Fruit fly (Drosophila melanogaster) whole organism, embryonic: ENCODE measurements around the gene Rbp.
A peak's percentile ranks its signal among the peaks of the same experiment; 100 is the strongest.

Experiments used
- CG10147 ChIP-seq: fragments of 200-800 bp; sonication (Bioruptor generic); optimal IDR thresholded peaks from 2 replicates; lab custom pipeline; 2019; ENCODE audit warnings: missing biosample characterization, mild to moderate bottlenecking, missing genetic modification characterization, moderate library complexity
- CG10543 ChIP-seq: fragments of 200-800 bp; sonication (Bioruptor generic); optimal IDR thresholded peaks from 3 replicates; lab custom pipeline; 2017; ENCODE audit warnings: missing biosample characterization, mild to moderate bottlenecking, missing genetic modification characterization, moderate library complexity
- CG11247 ChIP-seq: fragments of 200-800 bp; sonication (Bioruptor generic); IDR thresholded peaks from 2 replicates; pipeline ENCODE4 v1.3.6; 2022; ENCODE audit warnings: missing biosample characterization, missing genetic modification characterization
- CG12071 ChIP-seq: fragments of 200-800 bp; sonication (Bioruptor generic); optimal IDR thresholded peaks from 3 replicates; lab custom pipeline; 2018; ENCODE audit warnings: missing biosample characterization, mild to moderate bottlenecking, missing genetic modification characterization
- CG15514 ChIP-seq: fragments of 200-800 bp; sonication (Bioruptor generic); optimal IDR thresholded peaks from 3 replicates; lab custom pipeline; 2017; ENCODE audit warnings: missing biosample characterization, missing genetic modification characterization, mild to moderate bottlenecking, moderate library complexity, missing genetic modification reagents
- CG16863 ChIP-seq: fragments of 200-800 bp; sonication (Bioruptor generic); optimal IDR thresholded peaks from 3 replicates; lab custom pipeline; 2016; ENCODE audit warnings: missing biosample characterization, missing genetic modification characterization
- CG17361 ChIP-seq: fragments of 200-800 bp; sonication (Bioruptor generic); IDR thresholded peaks from 3 replicates; pipeline ENCODE4 v1.3.6; 2022; ENCODE audit warnings: missing biosample characterization, missing genetic modification characterization
- CG17385 ChIP-seq: fragments of 200-800 bp; sonication (Bioruptor generic); optimal IDR thresholded peaks from 3 replicates; lab custom pipeline; 2018; ENCODE audit warnings: missing biosample characterization, mild to moderate bottlenecking, missing genetic modification characterization
- CG18599 ChIP-seq: fragments of 200-800 bp; sonication (Bioruptor generic); optimal IDR thresholded peaks from 3 replicates; lab custom pipeline; 2017; ENCODE audit warnings: missing biosample characterization, missing genetic modification characterization, mild to moderate bottlenecking, moderate library complexity, missing genetic modification reagents
- CG2120 ChIP-seq: fragments of 200-800 bp; sonication (Bioruptor generic); optimal IDR thresholded peaks from 3 replicates; lab custom pipeline; 2016; ENCODE audit warnings: missing biosample characterization, missing genetic modification characterization
- CG31441 ChIP-seq: fragments of 200-800 bp; sonication (Bioruptor generic); IDR thresholded peaks from 2 replicates; pipeline ENCODE4 v1.3.6; 2022; ENCODE audit warnings: missing biosample characterization, missing genetic modification characterization
- CG3407 ChIP-seq: fragments of 200-800 bp; sonication (Bioruptor generic); optimal IDR thresholded peaks from 2 replicates; lab custom pipeline; 2018; ENCODE audit warnings: missing biosample characterization, mild to moderate bottlenecking, missing genetic modification characterization
- CG5180 ChIP-seq: fragments of 200-800 bp; sonication (Bioruptor generic); optimal IDR thresholded peaks from 3 replicates; lab custom pipeline; 2017; ENCODE audit warnings: missing biosample characterization, missing genetic modification characterization, mild to moderate bottlenecking, moderate library complexity, missing genetic modification reagents
- CG5245 ChIP-seq: fragments of 200-800 bp; sonication (Bioruptor generic); optimal IDR thresholded peaks from 3 replicates; lab custom pipeline; 2016; ENCODE audit warnings: missing biosample characterization, missing genetic modification characterization
- CG5953 ChIP-seq: fragments of 200-800 bp; sonication (Bioruptor generic); IDR thresholded peaks from 2 replicates; pipeline ENCODE4 v1.3.6; 2022; ENCODE audit warnings: missing biosample characterization, missing genetic modification characterization
- CG6765 ChIP-seq: fragments of 200-800 bp; sonication (Bioruptor generic); optimal IDR thresholded peaks from 3 replicates; lab custom pipeline; 2017; ENCODE audit warnings: missing biosample characterization, mild to moderate bottlenecking, missing genetic modification characterization
- CG6813 ChIP-seq: fragments of 200-800 bp; sonication (Bioruptor generic); optimal IDR thresholded peaks from 2 replicates; lab custom pipeline; 2017; ENCODE audit warnings: missing biosample characterization, missing genetic modification characterization, mild to moderate bottlenecking, moderate library complexity, missing genetic modification reagents
- CG7372 ChIP-seq: fragments of 200-800 bp; sonication (Bioruptor generic); IDR thresholded peaks from 2 replicates; pipeline ENCODE4 v1.3.6; 2022; ENCODE audit warnings: missing biosample characterization, missing genetic modification characterization
- CG7987 ChIP-seq: fragments of 200-800 bp; sonication (Bioruptor generic); optimal IDR thresholded peaks from 2 replicates; lab custom pipeline; 2018; ENCODE audit warnings: missing biosample characterization, mild to moderate bottlenecking, missing genetic modification characterization, moderate library complexity
- CG8924 ChIP-seq: fragments of 200-800 bp; optimal IDR thresholded peaks from 3 replicates; lab custom pipeline; 2019; ENCODE audit warnings: missing biosample characterization, mild to moderate bottlenecking, missing genetic modification characterization, moderate library complexity
- CG9215 ChIP-seq: fragments of 200-800 bp; sonication (Bioruptor generic); IDR thresholded peaks from 2 replicates; pipeline ENCODE4 v1.3.6; 2022; ENCODE audit warnings: missing biosample characterization, missing genetic modification characterization
- Chrac-16 ChIP-seq: fragments of 200-800 bp; sonication (Bioruptor generic); optimal IDR thresholded peaks from 3 replicates; lab custom pipeline; 2016; ENCODE audit warnings: missing biosample characterization, missing genetic modification characterization
- Dp ChIP-seq: fragments of 200-800 bp; sonication (Bioruptor generic); optimal IDR thresholded peaks from 2 replicates; lab custom pipeline; 2018; ENCODE audit warnings: missing biosample characterization, mild to moderate bottlenecking, missing genetic modification characterization, moderate library complexity
- Fer3 ChIP-seq: fragments of 200-800 bp; sonication (Bioruptor generic); optimal IDR thresholded peaks from 2 replicates; lab custom pipeline; 2018; ENCODE audit warnings: missing biosample characterization, mild to moderate bottlenecking, missing genetic modification characterization, moderate library complexity
- HHEX ChIP-seq: fragments of 200-800 bp; sonication (Bioruptor generic); optimal IDR thresholded peaks from 3 replicates; lab custom pipeline; 2017; ENCODE audit warnings: missing biosample characterization, mild to moderate bottlenecking, missing genetic modification characterization, missing genetic modification reagents
- Hr39 ChIP-seq: fragments of >200 bp; optimal IDR thresholded peaks from 2 replicates; lab custom pipeline; 2017
- Lhr ChIP-seq: fragments of 200-800 bp; sonication (Bioruptor generic); optimal IDR thresholded peaks from 3 replicates; lab custom pipeline; 2017; ENCODE audit warnings: mild to moderate bottlenecking, missing biosample characterization, missing genetic modification reagents, missing genetic modification characterization
- MTF-1 ChIP-seq: fragments of 200-800 bp; sonication (Bioruptor generic); optimal IDR thresholded peaks from 2 replicates; lab custom pipeline; 2018; ENCODE audit warnings: missing biosample characterization, mild to moderate bottlenecking, missing genetic modification characterization, borderline replicate concordance
- Meics ChIP-seq: fragments of 200-800 bp; sonication (Bioruptor generic); optimal IDR thresholded peaks from 2 replicates; lab custom pipeline; 2017; ENCODE audit warnings: missing biosample characterization, mild to moderate bottlenecking, missing genetic modification characterization
- Xrp1 ChIP-seq: fragments of 200-800 bp; sonication (Bioruptor generic); IDR thresholded peaks from 2 replicates; pipeline ENCODE4 v1.3.6; 2022; ENCODE audit warnings: missing biosample characterization, missing genetic modification characterization
- amos ChIP-seq: fragments of 200-800 bp; sonication (Bioruptor generic); IDR thresholded peaks from 2 replicates; pipeline ENCODE4 v1.3.6; 2022; ENCODE audit warnings: missing biosample characterization, missing genetic modification characterization; ENCODE audit not compliant: partially characterized antibody
- ara ChIP-seq: fragments of 200-800 bp; sonication (Bioruptor generic); IDR thresholded peaks from 2 replicates; pipeline ENCODE4 v1.3.6; 2022; ENCODE audit warnings: missing biosample characterization, missing genetic modification characterization
- br ChIP-seq: fragments of >200 bp; optimal IDR thresholded peaks from 2 replicates; lab custom pipeline; 2017
- caup ChIP-seq: fragments of 200-800 bp; sonication (Bioruptor generic); optimal IDR thresholded peaks from 3 replicates; lab custom pipeline; 2017; ENCODE audit warnings: missing biosample characterization, mild to moderate bottlenecking, missing genetic modification characterization, moderate library complexity; ENCODE audit not compliant: severe bottlenecking
- dan ChIP-seq: fragments of 200-800 bp; sonication (Bioruptor generic); IDR thresholded peaks from 2 replicates; pipeline ENCODE4 v1.3.6; 2022; ENCODE audit warnings: missing biosample characterization, missing genetic modification characterization
- exex ChIP-seq: fragments of 200-800 bp; sonication (Bioruptor generic); optimal IDR thresholded peaks from 4 replicates; lab custom pipeline; 2018; ENCODE audit warnings: missing biosample characterization, mild to moderate bottlenecking, missing genetic modification characterization, moderate library complexity
- fd102C ChIP-seq: fragments of 200-800 bp; sonication (Bioruptor generic); optimal IDR thresholded peaks from 2 replicates; lab custom pipeline; 2018; ENCODE audit warnings: missing biosample characterization, mild to moderate bottlenecking, missing genetic modification characterization, moderate library complexity
- gsb-n ChIP-seq: fragments of 200-800 bp; sonication (Bioruptor generic); optimal IDR thresholded peaks from 3 replicates; lab custom pipeline; 2018; ENCODE audit warnings: missing biosample characterization, mild to moderate bottlenecking, missing genetic modification characterization
- ken ChIP-seq: fragments of 200-800 bp; sonication (Bioruptor generic); IDR thresholded peaks from 3 replicates; pipeline ENCODE4 v1.3.6; 2022; ENCODE audit warnings: missing biosample characterization, missing genetic modification characterization
- lab ChIP-seq: fragments of 200-800 bp; sonication (Bioruptor generic); optimal IDR thresholded peaks from 3 replicates; lab custom pipeline; 2017; ENCODE audit warnings: missing biosample characterization, missing genetic modification characterization, mild to moderate bottlenecking, moderate library complexity, missing genetic modification reagents
- lilli ChIP-seq: fragments of 200-800 bp; sonication (Bioruptor generic); optimal IDR thresholded peaks from 3 replicates; lab custom pipeline; 2016; ENCODE audit warnings: missing biosample characterization, missing genetic modification characterization
- ro ChIP-seq: fragments of 200-800 bp; sonication (Bioruptor generic); IDR thresholded peaks from 2 replicates; pipeline ENCODE4 v1.3.6; 2022; ENCODE audit warnings: missing biosample characterization, missing genetic modification characterization
- scrt ChIP-seq: fragments of 200-800 bp; sonication (Bioruptor generic); optimal IDR thresholded peaks from 2 replicates; lab custom pipeline; 2018; ENCODE audit warnings: missing biosample characterization, mild to moderate bottlenecking, missing genetic modification characterization, moderate library complexity
- seq ChIP-seq: fragments of 200-800 bp; sonication (Bioruptor generic); IDR thresholded peaks from 2 replicates; pipeline ENCODE4 v1.3.6; 2022; ENCODE audit warnings: missing biosample characterization, missing genetic modification characterization
- sisA ChIP-seq: fragments of 200-800 bp; sonication (Bioruptor generic); IDR thresholded peaks from 2 replicates; pipeline ENCODE4 v1.3.6; 2022; ENCODE audit warnings: missing biosample characterization, missing genetic modification characterization
- ttk ChIP-seq: fragments of 200-800 bp; sonication (Bioruptor generic); IDR thresholded peaks from 2 replicates; pipeline ENCODE4 v2.1.2; 2022; ENCODE audit warnings: missing biosample characterization, missing genetic modification characterization
- yki ChIP-seq: fragments of >200 bp; optimal IDR thresholded peaks from 3 replicates; lab custom pipeline; 2018

Gene Rbp

DNA sequence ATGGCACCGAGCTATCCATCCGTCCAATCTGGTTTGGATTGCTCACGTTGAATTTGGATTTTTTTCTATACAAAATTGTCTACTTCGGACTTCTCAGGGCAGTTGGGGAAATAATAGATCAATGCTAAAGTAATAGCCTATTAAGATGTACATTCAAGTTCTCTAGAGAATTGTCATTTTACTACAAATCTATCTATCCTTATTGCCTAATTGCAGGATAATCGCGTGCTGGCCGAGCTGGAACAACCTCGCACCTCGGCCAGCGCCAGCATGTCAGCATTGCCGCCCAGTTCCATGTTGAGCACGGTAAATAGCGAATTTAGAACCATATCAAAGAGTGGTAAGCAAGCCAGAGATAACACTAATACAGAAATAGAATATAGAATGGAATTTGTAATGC, 8.4 kb downstream of the Rbp start, which contains the start of gene h-cup:
Gene h-cup, minus strand, starts transcription at position 101 of the 400 bp plus-strand sequence.
- no peak for TF ChIP-seq br (lab: Kevin White, UChicago)
- no peak for TF ChIP-seq Lhr
- no peak for TF ChIP-seq ara (GFP tag; lab: Robert Waterston, UW)
- TF ChIP-seq yki (lab: Kevin White, UChicago): no peak
- TF ChIP-seq CG5245: no peak
- no peak for TF ChIP-seq ttk (GFP tag; lab: Robert Waterston, UW)
- no peak for TF ChIP-seq CG2120 (GFP tag; lab: Kevin White, UChicago)
- no peak for TF ChIP-seq CG17385
- TF ChIP-seq CG3407 (GFP tag; lab: Kevin White, UChicago): no peak

DNA sequence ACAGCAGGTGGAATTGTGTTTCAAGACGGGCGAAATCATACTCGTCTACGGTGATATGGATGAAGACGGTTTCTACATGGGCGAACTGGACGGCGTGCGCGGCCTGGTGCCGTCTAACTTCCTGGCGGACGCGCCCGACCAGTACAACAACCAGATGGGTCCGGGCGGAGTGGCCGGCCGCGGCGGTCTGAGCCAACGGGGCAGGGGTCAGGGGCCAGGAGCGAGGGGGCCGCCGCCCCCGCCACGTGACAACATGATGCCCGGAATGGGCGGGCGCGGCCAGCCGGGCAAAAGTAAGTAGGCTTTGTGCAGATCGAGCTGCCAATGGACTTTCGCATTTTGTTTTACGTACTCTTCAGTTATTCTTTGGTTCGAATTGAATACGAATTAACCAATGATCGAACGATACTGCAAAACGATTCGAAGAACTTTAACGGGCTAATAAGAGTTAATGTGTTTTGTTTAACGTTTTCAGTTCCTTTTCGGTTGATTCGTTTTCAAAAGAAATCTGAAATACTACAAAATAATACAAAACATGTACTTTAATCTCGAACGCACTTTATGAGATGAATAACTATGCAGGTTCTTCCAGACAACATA, 18.9 kb downstream of the Rbp start:
- TF ChIP-seq Hr39 (lab: Kevin White, UChicago) (peak; percentile 86), CG11247 (no peak), ro (GFP tag; lab: Robert Waterston, UW) (0 out of 2 replicates have a peak, but pooled peaks have one; percentile 8), CG17361 (GFP tag; lab: Robert Waterston, UW) (no peak), dan (GFP tag; lab: Robert Waterston, UW) (0 out of 2 replicates have a peak, but pooled peaks have one; percentile 22), Dp (GFP tag; lab: Kevin White, UChicago) (no peak)

DNA sequence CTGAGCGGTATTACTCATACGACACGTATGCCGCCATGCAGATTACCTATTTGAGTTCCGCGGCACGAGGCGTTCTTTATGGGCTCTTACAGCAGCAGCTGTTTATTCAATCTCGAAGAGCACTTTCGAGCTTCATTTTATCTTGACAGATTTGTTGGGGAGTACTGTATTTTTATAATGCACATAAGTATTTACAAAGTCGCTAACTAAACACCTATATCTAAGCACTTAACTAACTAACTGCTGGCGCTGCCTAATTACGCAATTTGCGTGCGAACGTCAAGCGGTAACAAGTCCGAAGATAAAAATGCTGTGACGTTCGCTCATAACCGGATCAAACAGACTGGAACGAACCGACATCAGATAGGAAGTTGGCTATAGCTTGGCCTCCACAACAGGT, 28.2 kb downstream of the Rbp start:
- peak; percentile 53 for TF ChIP-seq CG10543 (GFP tag; lab: Kevin White, UChicago)
- no peak for TF ChIP-seq amos (GFP tag; lab: Robert Waterston, UW)
- TF ChIP-seq HHEX (GFP tag; lab: Kevin White, UChicago): peak; percentile 22
- TF ChIP-seq CG10147 (GFP tag; lab: Kevin White, UChicago): peak; percentile 16
- no peak for TF ChIP-seq CG16863 (GFP tag; lab: Kevin White, UChicago)
- TF ChIP-seq Chrac-16 (GFP tag; lab: Kevin White, UChicago): no peak
- TF ChIP-seq CG18599 (GFP tag; lab: Kevin White, UChicago): peak; percentile 42
- peak; percentile 26 for TF ChIP-seq CG12071 (GFP tag; lab: Kevin White, UChicago)
- no peak for TF ChIP-seq CG7987 (GFP tag; lab: Kevin White, UChicago)
- TF ChIP-seq CG7372 (GFP tag; lab: Robert Waterston, UW): 0 out of 2 replicates have a peak, but pooled peaks have one; percentile 37
- TF ChIP-seq CG5953 (GFP tag; lab: Robert Waterston, UW): no peak
- peak; percentile 67 for TF ChIP-seq lab (GFP tag; lab: Kevin White, UChicago)
- peak; percentile 5 for TF ChIP-seq exex (tag; lab: Kevin White, UChicago)
- TF ChIP-seq MTF-1: peak; percentile 3
- TF ChIP-seq Fer3: no peak
- no peak for TF ChIP-seq ara (GFP tag; lab: Robert Waterston, UW)
- TF ChIP-seq seq: no peak
- TF ChIP-seq CG15514 (GFP tag; lab: Kevin White, UChicago): peak; percentile 27
- no peak for TF ChIP-seq CG8924 (tag; lab: Kevin White, UChicago)
- no peak for TF ChIP-seq fd102C (GFP tag; lab: Kevin White, UChicago)
- TF ChIP-seq caup (GFP tag; lab: Kevin White, UChicago): peak; percentile 20
- no peak for TF ChIP-seq ken
- peak; percentile 22 for TF ChIP-seq CG5180 (GFP tag; lab: Kevin White, UChicago)
- TF ChIP-seq CG9215 (GFP tag; lab: Robert Waterston, UW): no peak
- no peak for TF ChIP-seq gsb-n
- TF ChIP-seq CG6813 (GFP tag; lab: Kevin White, UChicago): peak; percentile 47
- TF ChIP-seq Meics (GFP tag; lab: Kevin White, UChicago): peak; percentile 24
- TF ChIP-seq CG31441 (GFP tag; lab: Robert Waterston, UW): no peak
- TF ChIP-seq Xrp1: no peak
- no peak for TF ChIP-seq CG17385
- TF ChIP-seq CG6765 (GFP tag; lab: Kevin White, UChicago): peak; percentile 39
- TF ChIP-seq scrt (GFP tag; lab: Kevin White, UChicago): peak; percentile 7
- TF ChIP-seq lilli: no peak
- TF ChIP-seq sisA: no peak
